Worm (Caenorhabditis elegans) whole organism, L4 larva: ENCODE results near the gene set-4.

Experiments
- R02D3.7 ChIP-seq: fragments of 150-350 bp; sonication (generic microtip); optimal IDR thresholded peaks from 3 replicates; lab custom pipeline; 2014; ENCODE audit warnings: missing biosample characterization, missing genetic modification characterization
- ceh-82 ChIP-seq: sonication (generic microtip); optimal IDR thresholded peaks from 2 replicates; lab custom pipeline; 2017; ENCODE audit warnings: missing biosample characterization, missing genetic modification characterization
- ctbp-1 ChIP-seq: fragments of 200-800 bp; sonication (Bioruptor generic); IDR thresholded peaks from 2 replicates; pipeline ENCODE4 v1.3.6; 2022; ENCODE audit warnings: missing genetic modification reagents, missing genetic modification characterization, missing compliant biosample characterization
- jun-1 ChIP-seq: fragments of 150-350 bp; optimal IDR thresholded peaks from 2 replicates; lab custom pipeline; 2014; ENCODE audit warnings: missing biosample characterization, missing genetic modification reagents, missing genetic modification characterization
- lin-39 ChIP-seq: fragments of 150-350 bp; optimal IDR thresholded peaks from 2 replicates; lab custom pipeline; 2014; ENCODE audit warnings: missing biosample characterization, missing genetic modification reagents, missing genetic modification characterization
- nhr-237 ChIP-seq: sonication (generic microtip); optimal IDR thresholded peaks from 2 replicates; lab custom pipeline; 2017; ENCODE audit warnings: missing biosample characterization, missing genetic modification characterization
- snpc-4 ChIP-seq: fragments of 150-350 bp; optimal IDR thresholded peaks from 2 replicates; lab custom pipeline; 2014; ENCODE audit warnings: missing biosample characterization, missing genetic modification characterization
- unc-62 ChIP-seq, 3 experiments: fragments of 150-350 bp in 1 of 3; sonication (generic microtip); optimal IDR thresholded peaks in 2 of 3; peaks in 1 of 3; 1 replicate in 1 of 3; 2 replicates in 2 of 3; lab custom pipeline; 2014 to 2017; ENCODE audit warnings: missing biosample characterization in 3 of 3, missing genetic modification characterization in 3 of 3, missing genetic modification reagents in 3 of 3, missing genotype in 1 of 3
- vab-7 ChIP-seq: fragments of 200-800 bp; sonication (Bioruptor generic); IDR thresholded peaks from 2 replicates; pipeline ENCODE4 v1.3.6; 2022; ENCODE audit warnings: missing genetic modification reagents, missing genetic modification characterization, missing compliant biosample characterization

ce11 chrII:6320655-6321388, 10.3 kb downstream of the set-4 start, which contains the start of gene efr-3:
- TF ChIP-seq jun-1 (tag; lab: Kevin White, UChicago) (no peak), lin-39 (tag; lab: Kevin White, UChicago) (no peak), unc-62 (GFP tag; optimal IDR thresholded peaks at IDR 0.05 in 1 of 2; lab: Kevin White, UChicago) (peak in 1 of 2 experiments; percentile 93), unc-62 (tag; optimal IDR thresholded peaks at IDR 0.05; lab: Kevin White, UChicago) (no peak), ctbp-1 (GFP tag; lab: Robert Waterston, UW) (no peak), nhr-237 (tag; lab: Kevin White, UChicago) (no peak), snpc-4 (tag; lab: Kevin White, UChicago) (no peak), vab-7 (GFP tag; lab: Robert Waterston, UW) (no peak), ceh-82 (no peak), R02D3.7 (tag; lab: Kevin White, UChicago) (no peak)
